Fruit fly (Drosophila melanogaster): Measurements from ENCODE around the gene hoip.
A peak's percentile ranks its signal among the peaks of the same experiment; 100 is the strongest.

The hoip gene

dm6 chr2L:9705872-9706317 is 6.3 kb downstream of the hoip start, which contains the start of gene CG31710 (continued):
- no peak for TF ChIP-seq NfI (GFP tag; optimal IDR thresholded peaks at IDR 0.05)
- TF ChIP-seq PHDP (tag; optimal IDR thresholded peaks at IDR 0.05), result peak; percentile 28
- peak; percentile 77; the same call in 1 of the 4 replicates for TF ChIP-seq chinmo (GFP tag; IDR thresholded peaks at IDR 0.05; ENCODE audit: partially characterized antibody)
- TF ChIP-seq stc (GFP tag; IDR thresholded peaks at IDR 0.05), result peak; percentile 24; the same call in 1 of the 2 replicates
- TF ChIP-seq abd-A (tag; optimal IDR thresholded peaks at IDR 0.05), result peak; percentile 60
- TF ChIP-seq gfzf (GFP tag; optimal IDR thresholded peaks at IDR 0.05), result no peak
- no peak for TF ChIP-seq gro (GFP tag; optimal IDR thresholded peaks at IDR 0.05)
- TF ChIP-seq CG9876 (GFP tag; optimal IDR thresholded peaks at IDR 0.05), result no peak
- peak; percentile 17 for TF ChIP-seq Fer1 (GFP tag; optimal IDR thresholded peaks at IDR 0.05)
- TF ChIP-seq bowl (GFP tag; IDR thresholded peaks at IDR 0.05), result no peak
- no peak for TF ChIP-seq CG10654 (GFP tag; optimal IDR thresholded peaks at IDR 0.05)
- TF ChIP-seq CG11398 (GFP tag; optimal IDR thresholded peaks at IDR 0.05), result no peak
- no peak for TF ChIP-seq CkIIα-i1 (GFP tag; IDR thresholded peaks at IDR 0.05)
- no peak for TF ChIP-seq CG14860 (GFP tag; IDR thresholded peaks at IDR 0.05; ENCODE audit: partially characterized antibody)
- TF ChIP-seq Rfx (GFP tag; IDR thresholded peaks at IDR 0.05), result no peak
- TF ChIP-seq Meics (GFP tag; optimal IDR thresholded peaks at IDR 0.05), result no peak
- TF ChIP-seq CG11085 (GFP tag; IDR thresholded peaks at IDR 0.05), result no peak
- TF ChIP-seq Hr3 (GFP tag; optimal IDR thresholded peaks at IDR 0.05), result no peak
- TF ChIP-seq tio (GFP tag; optimal IDR thresholded peaks at IDR 0.05), result no peak
- TF ChIP-seq fu2 (GFP tag; optimal IDR thresholded peaks at IDR 0.05), result no peak
- TF ChIP-seq CG7987 (GFP tag; optimal IDR thresholded peaks at IDR 0.05), result no peak
- peak in 1 of 2 experiments; percentile 48 for TF ChIP-seq Pdp1 (GFP tag; optimal IDR thresholded peaks at IDR 0.05)
- TF ChIP-seq crp (GFP tag; optimal IDR thresholded peaks at IDR 0.05), result no peak
- TF ChIP-seq CG17829 (tag; optimal IDR thresholded peaks at IDR 0.05), result peak; percentile 5
- no peak for TF ChIP-seq bcd (GFP tag; optimal IDR thresholded peaks at IDR 0.05)
- no peak for TF ChIP-seq psq (GFP tag; optimal IDR thresholded peaks at IDR 0.05)
- no peak for TF ChIP-seq shn (GFP tag; optimal IDR thresholded peaks at IDR 0.05)
- no peak for TF ChIP-seq CG4282 (GFP tag; optimal IDR thresholded peaks at IDR 0.05)
- TF ChIP-seq hkb (optimal IDR thresholded peaks at IDR 0.05), result no peak
- peak; percentile 56; the same call in 1 of the 2 replicates for TF ChIP-seq hkb (GFP tag; IDR thresholded peaks at IDR 0.05)
- TF ChIP-seq NFAT (GFP tag; IDR thresholded peaks at IDR 0.05), result no peak
- TF ChIP-seq Awh (GFP tag; IDR thresholded peaks at IDR 0.05), result no peak; the same call in 1 of the 2 replicates
- TF ChIP-seq gcm (GFP tag; optimal IDR thresholded peaks at IDR 0.05), result no peak
- no peak for TF ChIP-seq sc (optimal IDR thresholded peaks at IDR 0.05)
- TF ChIP-seq sc (GFP tag; optimal IDR thresholded peaks at IDR 0.05), result no peak
- no peak for TF ChIP-seq HHEX (GFP tag; optimal IDR thresholded peaks at IDR 0.05)
- no peak for TF ChIP-seq CG8944 (GFP tag; optimal IDR thresholded peaks at IDR 0.05)
- no peak for TF ChIP-seq Ravus (GFP tag; IDR thresholded peaks at IDR 0.05)
- TF ChIP-seq CG10321 (GFP tag; IDR thresholded peaks at IDR 0.05), result no peak
- peak; percentile 56; the same call in 1 of the 2 replicates for TF ChIP-seq vvl (GFP tag; IDR thresholded peaks at IDR 0.05)
- TF ChIP-seq chm (GFP tag; IDR thresholded peaks at IDR 0.05), result peak; percentile 59; the same call in 1 of the 2 replicates
- TF ChIP-seq Trl (optimal IDR thresholded peaks at IDR 0.05), result peak; percentile 39 to 59
- TF ChIP-seq Trl (GFP tag; optimal IDR thresholded peaks at IDR 0.05), result peak; percentile 5
- TF ChIP-seq Bgb (GFP tag; IDR thresholded peaks at IDR 0.05; ENCODE audit: partially characterized antibody), result peak; percentile 47; the same call in 1 of the 2 replicates
- TF ChIP-seq Abd-B (GFP tag; optimal IDR thresholded peaks at IDR 0.05), result no peak
- no peak for TF ChIP-seq CG16863 (GFP tag; optimal IDR thresholded peaks at IDR 0.05)
- no peak for TF ChIP-seq Gsc (GFP tag; IDR thresholded peaks at IDR 0.05)
- no peak for TF ChIP-seq vnd (GFP tag; IDR thresholded peaks at IDR 0.05; ENCODE audit: partially characterized antibody)
- no peak for TF ChIP-seq pzg (GFP tag; optimal IDR thresholded peaks at IDR 0.05)
- no peak for TF ChIP-seq zf30C (GFP tag; optimal IDR thresholded peaks at IDR 0.05)
- no peak for TF ChIP-seq disco-r (GFP tag; optimal IDR thresholded peaks at IDR 0.05)
- TF ChIP-seq CG1647 (GFP tag; optimal IDR thresholded peaks at IDR 0.05), result no peak

Data from whole organism, embryonic.